Worm (Caenorhabditis elegans) whole organism, L4/young adult: ENCODE results near the gene sumv-2.

Experiments used
- W03F9.2 ChIP-seq: fragments of 150-350 bp; optimal IDR thresholded peaks from 2 replicates; lab custom pipeline; 2014; ENCODE audit warnings: missing biosample characterization, missing genetic modification characterization
- him-1 ChIP-seq: sonication (generic microtip); optimal IDR thresholded peaks from 2 replicates; lab custom pipeline; 2016; ENCODE audit warnings: missing genotype, missing genetic modification reagents, missing genetic modification characterization, missing compliant biosample characterization

ce11 chrV:4676092-4676491, 58.7 kb downstream of the sumv-2 start, which contains the start of gene K03B4.6:
- no peak for TF ChIP-seq him-1
- no peak for TF ChIP-seq W03F9.2 (tag; lab: Kevin White, UChicago)
